Worm (Caenorhabditis elegans): ENCODE measurements around the gene F22F7.4.

DNA sequence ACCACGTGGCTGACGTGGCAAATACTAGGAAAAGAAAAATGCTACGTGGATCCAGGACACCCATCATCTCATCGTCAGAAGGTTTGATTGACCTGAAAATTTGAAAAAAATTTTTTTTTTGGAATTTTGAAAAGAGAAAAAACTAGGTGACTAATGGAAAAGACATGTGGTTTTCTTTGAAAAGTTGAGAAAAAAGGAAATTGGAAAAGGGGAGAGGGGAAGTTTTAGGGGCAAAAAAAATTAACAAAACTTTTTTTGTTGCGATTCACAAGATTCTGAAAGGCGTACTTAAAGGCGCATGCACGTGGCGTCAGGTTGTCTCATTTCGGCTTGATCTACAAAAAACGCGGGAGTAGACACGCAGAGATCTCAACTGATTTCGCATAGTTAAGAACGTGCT is 33.1 kb downstream of the F22F7.4 start, which contains the start of gene Y40B10A.9:
- TF ChIP-seq tra-4 (tag; optimal IDR thresholded peaks at IDR 0.05) (no peak), scrt-1 (GFP tag; IDR thresholded peaks at IDR 0.05) (no peak), ceh-13 (GFP tag; optimal IDR thresholded peaks at IDR 0.05) (no peak), ama-1 (optimal IDR thresholded peaks at IDR 0.05) (no peak), ets-7 (tag; optimal IDR thresholded peaks at IDR 0.05) (no peak), sea-1 (GFP tag; conservative IDR thresholded peaks at IDR 0.05) (no peak), flt-1 (GFP tag; IDR thresholded peaks at IDR 0.05) (no peak), hmg-4 (GFP tag; optimal IDR thresholded peaks at IDR 0.05) (no peak), hnd-1 (tag; optimal IDR thresholded peaks at IDR 0.05) (no peak), F13C5.2 (tag; optimal IDR thresholded peaks at IDR 0.05) (no peak), aly-1 (tag; optimal IDR thresholded peaks at IDR 0.05) (no peak)

Measured in whole organism, early embryonic.